Worm (Caenorhabditis elegans): ENCODE data around the gene C44H9.5.

DNA sequence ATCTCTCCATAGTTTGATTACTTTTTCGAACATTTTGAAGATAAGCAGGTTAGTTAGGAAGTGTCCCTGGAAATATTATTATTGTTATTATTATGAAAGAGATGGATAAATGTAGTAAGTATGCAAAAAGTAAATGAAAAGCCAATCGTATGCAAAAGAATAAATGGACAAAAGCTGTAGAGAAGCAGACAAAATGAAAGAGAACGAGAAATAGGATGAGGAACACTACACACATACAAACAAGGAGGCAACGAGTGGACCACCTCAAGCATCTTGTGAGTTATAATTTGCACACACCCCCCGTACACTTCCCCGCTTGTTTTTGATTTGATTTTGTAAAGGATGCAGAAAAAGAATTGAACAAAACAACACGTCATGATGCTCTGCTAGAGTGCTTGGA lies 38.5 kb downstream of the C44H9.5 start, which contains the start of gene ZC443.2:
- TF ChIP-seq nhr-237 (tag; optimal IDR thresholded peaks at IDR 0.05) (no peak), ztf-11 (tag; optimal IDR thresholded peaks at IDR 0.05) (no peak), ama-1 (optimal IDR thresholded peaks at IDR 0.05) (no peak), mdl-1 (tag; optimal IDR thresholded peaks at IDR 0.05) (no peak), ztf-4 (tag; optimal IDR thresholded peaks at IDR 0.05) (no peak), skn-1 (tag; optimal IDR thresholded peaks at IDR 0.05) (no peak), lin-39 (tag; optimal IDR thresholded peaks at IDR 0.05) (no peak), R02D3.7 (tag; optimal IDR thresholded peaks at IDR 0.05) (no peak), blmp-1 (tag; optimal IDR thresholded peaks at IDR 0.05; ENCODE audit: insufficient read depth) (no peak)
